Worm (Caenorhabditis elegans): ENCODE results near the gene C18B12.4.

ce11 chrX:15073479-15073878, 33.1 kb upstream of the C18B12.4 start:
- TF ChIP-seq unc-62 (GFP tag; optimal IDR thresholded peaks at IDR 0.05) (no peak), madf-8 (GFP tag; conservative IDR thresholded peaks at IDR 0.05) (no peak), B0019.2 (GFP tag; conservative IDR thresholded peaks at IDR 0.05) (no peak), snpc-4 (GFP tag; optimal IDR thresholded peaks at IDR 0.05) (peak; percentile 29), snpc-4 (tag; optimal IDR thresholded peaks at IDR 0.05) (peak in 2 of 4 experiments; percentile 88 to 91), Y79H2A.3 (GFP tag; conservative IDR thresholded peaks at IDR 0.05) (no peak), F57C9.4 (tag; optimal IDR thresholded peaks at IDR 0.05) (no peak), madf-3 (GFP tag; IDR thresholded peaks at IDR 0.05) (no peak), ceh-40 (GFP tag; IDR thresholded peaks at IDR 0.05) (no peak)

Data from whole organism, young adult.